Fruit fly (Drosophila melanogaster) whole organism, adult: ENCODE measurements around the gene Mabi.

Experiments
- CG14711 ChIP-seq: fragments of 200-800 bp; sonication (Bioruptor generic); optimal IDR thresholded peaks from 2 replicates; lab custom pipeline; 2018; ENCODE audit warnings: missing biosample characterization, mild to moderate bottlenecking, missing genetic modification characterization, moderate library complexity
- CG7045 ChIP-seq: fragments of 200-800 bp; sonication (Bioruptor generic); optimal IDR thresholded peaks from 2 replicates; lab custom pipeline; 2017; ENCODE audit warnings: missing biosample characterization, mild to moderate bottlenecking, missing genetic modification characterization
- CG7101 ChIP-seq: fragments of 200-800 bp; sonication (Bioruptor generic); optimal IDR thresholded peaks from 2 replicates; lab custom pipeline; 2018; ENCODE audit warnings: missing biosample characterization, mild to moderate bottlenecking, missing genetic modification characterization, moderate library complexity
- Crg-1 ChIP-seq: fragments of 200-800 bp; sonication (Bioruptor generic); optimal IDR thresholded peaks from 2 replicates; lab custom pipeline; 2016; ENCODE audit warnings: missing biosample characterization, missing genetic modification characterization
- bab1 ChIP-seq: fragments of 200-800 bp; sonication (Bioruptor generic); optimal IDR thresholded peaks from 3 replicates; lab custom pipeline; 2019; ENCODE audit warnings: missing biosample characterization, mild to moderate bottlenecking, missing genetic modification characterization, moderate library complexity
- cic ChIP-seq: fragments of 200-800 bp; sonication (Bioruptor generic); optimal IDR thresholded peaks from 2 replicates; lab custom pipeline; 2017; ENCODE audit warnings: missing biosample characterization, mild to moderate bottlenecking, missing genetic modification characterization, moderate library complexity
- cnc ChIP-seq, 2 experiments: fragments of >200 bp; optimal IDR thresholded peaks; 2 replicates each; lab custom pipeline; 2017
- pad ChIP-seq: fragments of 200-800 bp; sonication (Bioruptor generic); optimal IDR thresholded peaks from 3 replicates; lab custom pipeline; 2017; ENCODE audit warnings: missing biosample characterization, missing genetic modification characterization, mild to moderate bottlenecking, moderate library complexity, missing genetic modification reagents
- tj ChIP-seq: fragments of 200-800 bp; sonication (Bioruptor generic); optimal IDR thresholded peaks from 3 replicates; lab custom pipeline; 2017; ENCODE audit warnings: missing biosample characterization, mild to moderate bottlenecking, missing genetic modification characterization, moderate library complexity

- no peak for TF ChIP-seq cnc (optimal IDR thresholded peaks at IDR 0.05; lab: Kevin White, UChicago)
- TF ChIP-seq pad, result no peak
- no peak for TF ChIP-seq bab1 (GFP tag; lab: Kevin White, UChicago)
- TF ChIP-seq cic (GFP tag; lab: Kevin White, UChicago), result no peak
- TF ChIP-seq tj (GFP tag; lab: Kevin White, UChicago), result no peak
- TF ChIP-seq CG7045, result no peak
- TF ChIP-seq CG7101 (tag; lab: Kevin White, UChicago), result no peak
- no peak for TF ChIP-seq Crg-1
- no peak for TF ChIP-seq CG14711 (tag; lab: Kevin White, UChicago)
These were observed 1.7 kb upstream of the Mabi start, which contains the start of gene Jhbp14 for dm6 chr2L:13236194-13236593.
